Worm (Caenorhabditis elegans) whole organism, late embryonic: ENCODE measurements around the gene Y25C1A.13.

Experiments used
- K09A11.1 ChIP-seq: sonication (generic microtip); optimal IDR thresholded peaks from 2 replicates; lab custom pipeline; 2017; ENCODE audit warnings: antibody characterized with exemption, mild to moderate bottlenecking, missing genetic modification characterization, missing compliant biosample characterization; ENCODE audit not compliant: insufficient read depth
- T23F11.4 ChIP-seq: fragments of 200-800 bp; sonication (Bioruptor generic); optimal IDR thresholded peaks from 2 replicates; lab custom pipeline; 2018; ENCODE audit warnings: mild to moderate bottlenecking, missing genetic modification characterization, missing compliant biosample characterization
- Y22D7AL.16 ChIP-seq: sonication (generic microtip); optimal IDR thresholded peaks from 2 replicates; lab custom pipeline; 2016; ENCODE audit warnings: missing genetic modification characterization, missing compliant biosample characterization
- ceh-18 ChIP-seq: sonication (generic microtip); optimal IDR thresholded peaks from 2 replicates; lab custom pipeline; 2016; ENCODE audit warnings: missing genetic modification characterization, missing compliant biosample characterization
- ceh-19 ChIP-seq: fragments of 200-800 bp; sonication (Bioruptor generic); optimal IDR thresholded peaks from 2 replicates; lab custom pipeline; 2018; ENCODE audit warnings: mild to moderate bottlenecking, missing genetic modification characterization, missing compliant biosample characterization
- ceh-2 ChIP-seq: sonication (generic microtip); optimal IDR thresholded peaks from 2 replicates; lab custom pipeline; 2016; ENCODE audit warnings: missing genotype, missing genetic modification characterization, missing compliant biosample characterization
- ceh-22 ChIP-seq: sonication (generic microtip); optimal IDR thresholded peaks from 2 replicates; lab custom pipeline; 2017; ENCODE audit warnings: missing biosample characterization, missing genetic modification characterization
- ceh-24 ChIP-seq: sonication (generic microtip); optimal IDR thresholded peaks from 2 replicates; lab custom pipeline; 2016; ENCODE audit warnings: mild to moderate bottlenecking, missing genetic modification characterization, missing compliant biosample characterization
- ceh-30 ChIP-seq: fragments of 150-350 bp; optimal IDR thresholded peaks from 2 replicates; lab custom pipeline; 2014; ENCODE audit warnings: missing biosample characterization, missing genetic modification characterization
- ceh-31 ChIP-seq: sonication (generic microtip); optimal IDR thresholded peaks from 2 replicates; lab custom pipeline; 2016; ENCODE audit warnings: missing genetic modification characterization, missing compliant biosample characterization
- ceh-45 ChIP-seq: fragments of 200-800 bp; sonication (Bioruptor generic); IDR thresholded peaks from 2 replicates; pipeline ENCODE4 v1.3.6; 2022; ENCODE audit warnings: missing genetic modification reagents, missing genetic modification characterization, missing compliant biosample characterization
- ceh-48 ChIP-seq: sonication (generic microtip); optimal IDR thresholded peaks from 2 replicates; lab custom pipeline; 2016; ENCODE audit warnings: missing genetic modification characterization, inconsistent platforms, missing compliant biosample characterization
- ceh-6 ChIP-seq: fragments of 200-800 bp; sonication (Bioruptor generic); optimal IDR thresholded peaks from 2 replicates; lab custom pipeline; 2018; ENCODE audit warnings: mild to moderate bottlenecking, missing genetic modification characterization, missing compliant biosample characterization
- che-1 ChIP-seq: sonication (generic microtip); optimal IDR thresholded peaks from 2 replicates; lab custom pipeline; 2016; ENCODE audit warnings: mild to moderate bottlenecking, missing genetic modification characterization, missing compliant biosample characterization
- dmd-4 ChIP-seq: sonication (generic microtip); optimal IDR thresholded peaks from 2 replicates; lab custom pipeline; 2016; ENCODE audit warnings: borderline replicate concordance, missing genetic modification characterization, missing compliant biosample characterization
- ets-4 ChIP-seq: sonication (generic microtip); optimal IDR thresholded peaks from 2 replicates; lab custom pipeline; 2016; ENCODE audit warnings: missing genetic modification characterization, missing compliant biosample characterization
- fax-1 ChIP-seq: sonication (generic microtip); optimal IDR thresholded peaks from 2 replicates; lab custom pipeline; 2016; ENCODE audit warnings: missing genotype, missing genetic modification characterization, missing compliant biosample characterization
- fkh-10 ChIP-seq: fragments of 150-350 bp; optimal IDR thresholded peaks from 2 replicates; lab custom pipeline; 2014; ENCODE audit warnings: missing biosample characterization, missing genetic modification reagents, missing genetic modification characterization
- fkh-6 ChIP-seq: sonication (generic microtip); optimal IDR thresholded peaks from 2 replicates; lab custom pipeline; 2016; ENCODE audit warnings: missing genetic modification characterization, missing compliant biosample characterization
- hlh-8 ChIP-seq: sonication (generic microtip); optimal IDR thresholded peaks from 2 replicates; lab custom pipeline; 2016; ENCODE audit warnings: missing genotype, missing genetic modification characterization, missing compliant biosample characterization
- lim-6 ChIP-seq: sonication (generic microtip); optimal IDR thresholded peaks from 2 replicates; lab custom pipeline; 2016; ENCODE audit warnings: missing genetic modification characterization, missing compliant biosample characterization
- madf-2 ChIP-seq: sonication (generic microtip); optimal IDR thresholded peaks from 2 replicates; lab custom pipeline; 2017; ENCODE audit warnings: missing genetic modification characterization, missing compliant biosample characterization
- nhr-11 ChIP-seq: fragments of 150-350 bp; optimal IDR thresholded peaks from 2 replicates; lab custom pipeline; 2014; ENCODE audit warnings: missing biosample characterization, missing genetic modification characterization
- nhr-232 ChIP-seq: sonication (generic microtip); optimal IDR thresholded peaks from 2 replicates; lab custom pipeline; 2016; ENCODE audit warnings: missing genetic modification characterization, missing compliant biosample characterization
- npax-4 ChIP-seq: sonication (generic microtip); optimal IDR thresholded peaks from 2 replicates; lab custom pipeline; 2016; ENCODE audit warnings: missing genetic modification characterization, missing compliant biosample characterization
- odd-2 ChIP-seq: sonication (generic microtip); optimal IDR thresholded peaks from 2 replicates; lab custom pipeline; 2017; ENCODE audit warnings: antibody characterized with exemption, mild to moderate bottlenecking, missing genetic modification characterization, missing compliant biosample characterization
- pag-3 ChIP-seq: sonication (generic microtip); optimal IDR thresholded peaks from 2 replicates; lab custom pipeline; 2016; ENCODE audit warnings: missing compliant biosample characterization, missing genetic modification characterization, borderline replicate concordance
- pat-9 ChIP-seq: fragments of 200-800 bp; sonication (Bioruptor generic); optimal IDR thresholded peaks from 2 replicates; lab custom pipeline; 2018; ENCODE audit warnings: mild to moderate bottlenecking, missing genetic modification characterization, moderate library complexity, missing compliant biosample characterization
- pax-1 ChIP-seq: fragments of 150-350 bp; optimal IDR thresholded peaks from 2 replicates; lab custom pipeline; 2014; ENCODE audit warnings: missing biosample characterization, missing genetic modification characterization
- pha-2 ChIP-seq: sonication (generic microtip); optimal IDR thresholded peaks from 2 replicates; lab custom pipeline; 2017; ENCODE audit warnings: mild to moderate bottlenecking, missing genetic modification characterization, missing compliant biosample characterization
- pha-4 ChIP-seq: fragments of 150-350 bp; optimal IDR thresholded peaks from 2 replicates; lab custom pipeline; 2018; ENCODE audit warnings: missing biosample characterization, missing genetic modification reagents, missing genetic modification characterization
- pqm-1 ChIP-seq: sonication (generic microtip); optimal IDR thresholded peaks from 2 replicates; lab custom pipeline; 2016; ENCODE audit warnings: missing genetic modification characterization, missing compliant biosample characterization
- pros-1 ChIP-seq: fragments of 150-350 bp; optimal IDR thresholded peaks from 2 replicates; lab custom pipeline; 2014; ENCODE audit warnings: missing biosample characterization, missing genetic modification reagents, missing genetic modification characterization
- ref-2 ChIP-seq: sonication (generic microtip); optimal IDR thresholded peaks from 2 replicates; lab custom pipeline; 2016; ENCODE audit warnings: missing genetic modification characterization, missing compliant biosample characterization
- sox-2 ChIP-seq: fragments of 200-800 bp; sonication (Bioruptor generic); IDR thresholded peaks from 2 replicates; pipeline ENCODE4 v1.3.6; 2022; ENCODE audit warnings: missing genetic modification reagents, missing genetic modification characterization, missing compliant biosample characterization
- sox-4 ChIP-seq: sonication (generic microtip); optimal IDR thresholded peaks from 2 replicates; lab custom pipeline; 2017; ENCODE audit warnings: mild to moderate bottlenecking, missing genetic modification characterization, inconsistent platforms, missing compliant biosample characterization
- syd-9 ChIP-seq: sonication (generic microtip); optimal IDR thresholded peaks from 2 replicates; lab custom pipeline; 2016; ENCODE audit warnings: mild to moderate bottlenecking, missing genetic modification characterization, moderate library complexity, missing compliant biosample characterization
- tbx-2 ChIP-seq: sonication (generic microtip); optimal IDR thresholded peaks from 2 replicates; lab custom pipeline; 2016; ENCODE audit warnings: missing genetic modification characterization, missing compliant biosample characterization
- ttx-3 ChIP-seq: sonication (generic microtip); optimal IDR thresholded peaks from 2 replicates; lab custom pipeline; 2016; ENCODE audit warnings: missing genetic modification reagents, missing genetic modification characterization, missing compliant biosample characterization
- unc-3 ChIP-seq, 2 experiments: fragments of 200-800 bp in 1 of 2; sonication (Bioruptor generic) in 1 of 2; sonication (generic microtip) in 1 of 2; conservative IDR thresholded peaks in 1 of 2; optimal IDR thresholded peaks in 1 of 2; 2 replicates each; pipeline versions ENCODE4 v1.3.6 to Lab custom; 2016 to 2022; ENCODE audit warnings: missing compliant biosample characterization in 2 of 2, missing genetic modification characterization in 2 of 2, missing genetic modification reagents in 1 of 2
- unc-42 ChIP-seq: sonication (generic microtip); optimal IDR thresholded peaks from 2 replicates; lab custom pipeline; 2016; ENCODE audit warnings: missing genotype, missing genetic modification characterization, missing compliant biosample characterization
- ztf-16 ChIP-seq: sonication (generic microtip); optimal IDR thresholded peaks from 2 replicates; lab custom pipeline; 2017; ENCODE audit warnings: missing genetic modification characterization, missing compliant biosample characterization

Gene Y25C1A.13

ce11 chrII:3102018-3102417 lies 9.0 kb downstream of the Y25C1A.13 start, which contains the start of gene clec-121:
TSS of gene clec-121 (plus strand) at chrII:3102318.
- TF ChIP-seq ceh-19 (GFP tag; lab: Kevin White, UChicago), result no peak
- no peak for TF ChIP-seq dmd-4 (tag; lab: Kevin White, UChicago)
- no peak for TF ChIP-seq lim-6
- no peak for TF ChIP-seq pros-1 (tag; lab: Kevin White, UChicago)
- TF ChIP-seq Y22D7AL.16, result no peak
- TF ChIP-seq ceh-6 (GFP tag; lab: Kevin White, UChicago), result no peak
- TF ChIP-seq ets-4 (tag; lab: Kevin White, UChicago), result no peak
- no peak for TF ChIP-seq tbx-2 (tag; lab: Kevin White, UChicago)
- no peak for TF ChIP-seq madf-2 (tag; lab: Kevin White, UChicago)
- no peak for TF ChIP-seq sox-2 (GFP tag; lab: Robert Waterston, UW)
- no peak for TF ChIP-seq ceh-18 (tag; lab: Kevin White, UChicago)
- no peak for TF ChIP-seq syd-9 (tag; lab: Kevin White, UChicago)
- no peak for TF ChIP-seq ceh-48 (tag; lab: Kevin White, UChicago)
- no peak for TF ChIP-seq pha-4 (tag; lab: Kevin White, UChicago)
- TF ChIP-seq pag-3 (tag; lab: Kevin White, UChicago), result no peak
- TF ChIP-seq pat-9 (tag; lab: Kevin White, UChicago), result no peak
- TF ChIP-seq ref-2 (tag; lab: Kevin White, UChicago), result no peak

- TF ChIP-seq ceh-45 (GFP tag; lab: Robert Waterston, UW) (no peak), unc-42 (tag; lab: Kevin White, UChicago) (no peak), K09A11.1 (no peak), ceh-19 (GFP tag; lab: Kevin White, UChicago) (no peak), pax-1 (no peak)
- TF ChIP-seq, all 69 proteins: peak for 0
Measured at ce11 chrII:3100546-3100945, 10.5 kb downstream of the Y25C1A.13 start, which contains the start of gene srg-24. TSS of gene srg-24 (minus strand) at chrII:3100646.

- TF ChIP-seq ceh-31 (tag; lab: Kevin White, UChicago) (no peak), unc-42 (tag; lab: Kevin White, UChicago) (no peak), ztf-16 (tag; lab: Kevin White, UChicago) (no peak), ceh-2 (tag; lab: Kevin White, UChicago) (no peak), hlh-8 (tag; lab: Kevin White, UChicago) (no peak), ttx-3 (no peak), nhr-11 (tag; lab: Kevin White, UChicago) (no peak), ceh-30 (tag; lab: Kevin White, UChicago) (no peak), pha-4 (tag; lab: Kevin White, UChicago) (no peak), fax-1 (no peak), pqm-1 (tag; lab: Kevin White, UChicago) (no peak)
Measured at ce11 chrII:3096857-3097256, 14.2 kb downstream of the Y25C1A.13 start, which contains the start of gene Y25C1A.14. TSS of gene Y25C1A.14 (minus strand) at chrII:3096957.

- TF ChIP-seq fkh-6 (tag; lab: Kevin White, UChicago), result no peak
- no peak for TF ChIP-seq unc-3 (GFP tag; conservative IDR thresholded peaks at IDR 0.05; lab: Robert Waterston, UW)
- TF ChIP-seq unc-3 (tag; optimal IDR thresholded peaks at IDR 0.05; lab: Kevin White, UChicago), result no peak
- no peak for TF ChIP-seq T23F11.4 (GFP tag; lab: Kevin White, UChicago)
- TF ChIP-seq nhr-11 (tag; lab: Kevin White, UChicago), result no peak
- no peak for TF ChIP-seq ceh-22 (tag; lab: Kevin White, UChicago)
- TF ChIP-seq Y22D7AL.16, result no peak
- no peak for TF ChIP-seq madf-2 (tag; lab: Kevin White, UChicago)
- TF ChIP-seq npax-4 (tag; lab: Kevin White, UChicago), result no peak
- no peak for TF ChIP-seq sox-2 (GFP tag; lab: Robert Waterston, UW)
- no peak for TF ChIP-seq nhr-232 (tag; lab: Kevin White, UChicago)
- no peak for TF ChIP-seq syd-9 (tag; lab: Kevin White, UChicago)
- TF ChIP-seq fkh-10 (GFP tag; lab: Kevin White, UChicago), result no peak
- no peak for TF ChIP-seq che-1 (tag; lab: Kevin White, UChicago)
- no peak for TF ChIP-seq ceh-24 (tag; lab: Kevin White, UChicago)
- no peak for TF ChIP-seq pha-2
- no peak for TF ChIP-seq odd-2 (tag; lab: Kevin White, UChicago)
- no peak for TF ChIP-seq sox-4 (tag; lab: Kevin White, UChicago)
- TF ChIP-seq ceh-19 (GFP tag; lab: Kevin White, UChicago), result no peak
Measured at ce11 chrII:3096060-3096459, 15.0 kb downstream of the Y25C1A.13 start, which contains the start of gene srg-23. TSS of gene srg-23 (minus strand) at chrII:3096160.
